Worm (Caenorhabditis elegans): ENCODE results near the gene F59A6.13.
A peak's percentile ranks its signal among the peaks of the same experiment; 100 is the strongest.

The F59A6.13 gene

ce11 chrII:5061794-5062368 is 39.3 kb downstream of the F59A6.13 start, which contains the start of gene smc-5 (continued):
- TF ChIP-seq nhr-237 (tag; optimal IDR thresholded peaks at IDR 0.05) (no peak), C04F5.9 (tag; optimal IDR thresholded peaks at IDR 0.05) (no peak), xbp-1 (tag; optimal IDR thresholded peaks at IDR 0.05) (peak; percentile 56), nhr-84 (tag; optimal IDR thresholded peaks at IDR 0.05) (no peak), nhr-77 (tag; optimal IDR thresholded peaks at IDR 0.05) (peak; percentile 62), sup-37 (GFP tag; optimal IDR thresholded peaks at IDR 0.05) (no peak), lsy-2 (tag; optimal IDR thresholded peaks at IDR 0.05) (peak; percentile 71 to 94), ces-1 (GFP tag; optimal IDR thresholded peaks at IDR 0.05) (no peak), nhr-28 (tag; optimal IDR thresholded peaks at IDR 0.05) (no peak), efl-3 (GFP tag; optimal IDR thresholded peaks at IDR 0.05) (no peak), jun-1 (tag; optimal IDR thresholded peaks at IDR 0.05) (peak; percentile 32), lin-39 (tag; optimal IDR thresholded peaks at IDR 0.05) (no peak), ceh-63 (GFP tag; optimal IDR thresholded peaks at IDR 0.05) (no peak), unc-130 (tag; optimal IDR thresholded peaks at IDR 0.05) (peak; percentile 45), pag-3 (tag; optimal IDR thresholded peaks at IDR 0.05; ENCODE audit: borderline replicate concordance, insufficient read depth) (no peak), Y116A8C.19 (tag; optimal IDR thresholded peaks at IDR 0.05; ENCODE audit: borderline replicate concordance) (no peak), fkh-10 (GFP tag; optimal IDR thresholded peaks at IDR 0.05) (peak; percentile 24), alr-1 (tag; optimal IDR thresholded peaks at IDR 0.05; ENCODE audit: borderline replicate concordance) (no peak), fkh-4 (tag; optimal IDR thresholded peaks at IDR 0.05; ENCODE audit: borderline replicate concordance) (no peak), blmp-1 (tag; optimal IDR thresholded peaks at IDR 0.05) (peak; percentile 71), lin-13 (GFP tag; optimal IDR thresholded peaks at IDR 0.05) (peak; percentile 41), mab-9 (GFP tag; IDR thresholded peaks at IDR 0.05) (no peak), nhr-11 (tag; optimal IDR thresholded peaks at IDR 0.05) (no peak), C34B4.2 (tag; optimal IDR thresholded peaks at IDR 0.05) (no peak), ceh-8 (GFP tag; optimal IDR thresholded peaks at IDR 0.05) (no peak), egl-27 (tag; optimal IDR thresholded peaks at IDR 0.05) (no peak), unc-98 (GFP tag; IDR thresholded peaks at IDR 0.05) (peak; percentile 25; the same call in 1 of the 2 replicates), F16B12.6 (tag; optimal IDR thresholded peaks at IDR 0.05) (peak; percentile 65), elt-3 (tag; optimal IDR thresholded peaks at IDR 0.05) (peak in 1 of 6 experiments; percentile 80), ama-1 (optimal IDR thresholded peaks at IDR 0.05) (no peak), pqm-1 (tag; optimal IDR thresholded peaks at IDR 0.05) (no peak), ceh-82 (tag; optimal IDR thresholded peaks at IDR 0.05) (peak in 2 of 3 experiments; percentile 37 to 79), ets-5 (GFP tag; IDR thresholded peaks at IDR 0.05) (no peak), nhr-47 (tag; optimal IDR thresholded peaks at IDR 0.05) (peak; percentile 73), efl-1 (optimal IDR thresholded peaks at IDR 0.05) (peak; percentile 84 to 88), efl-1 (GFP tag; optimal IDR thresholded peaks at IDR 0.05 in 1 of 2) (peak; percentile 86 to 98), dpl-1 (GFP tag; optimal IDR thresholded peaks at IDR 0.05) (peak; percentile 82 to 91 (median 84)), sox-4 (tag; optimal IDR thresholded peaks at IDR 0.05) (peak; percentile 16), unc-86 (tag; optimal IDR thresholded peaks at IDR 0.05) (peak; percentile 49), snu-23 (GFP tag; optimal IDR thresholded peaks at IDR 0.05) (peak; percentile 78), hpl-2 (GFP tag; optimal IDR thresholded peaks at IDR 0.05) (peak; percentile 8), nhr-76 (tag; optimal IDR thresholded peaks at IDR 0.05) (no peak), mep-1 (tag; optimal IDR thresholded peaks at IDR 0.05) (peak; percentile 69), elt-2 (tag; optimal IDR thresholded peaks at IDR 0.05) (no peak), ceh-88 (GFP tag; IDR thresholded peaks at IDR 0.05) (peak; percentile 46; the same call in 1 of the 2 replicates), ztf-11 (tag; optimal IDR thresholded peaks at IDR 0.05) (peak in 1 of 2 experiments; percentile 48), snpc-4 (tag; optimal IDR thresholded peaks at IDR 0.05) (peak; percentile 63), lin-15B (tag; optimal IDR thresholded peaks at IDR 0.05) (peak; percentile 87)
